Fruit fly (Drosophila melanogaster) whole organism, embryonic: Measurements from ENCODE around the gene Kr-h2.

Source experiments
- CG10209 ChIP-seq: fragments of 200-800 bp; sonication (Bioruptor generic); optimal IDR thresholded peaks from 3 replicates; lab custom pipeline; 2017; ENCODE audit warnings: missing biosample characterization, mild to moderate bottlenecking, missing genetic modification characterization, missing genetic modification reagents
- CG11560 ChIP-seq: fragments of 200-800 bp; sonication (Bioruptor generic); IDR thresholded peaks from 3 replicates; pipeline ENCODE4 v1.3.6; 2022; ENCODE audit warnings: missing biosample characterization, missing genetic modification characterization
- CG12155 ChIP-seq: fragments of 200-800 bp; sonication (Bioruptor generic); optimal IDR thresholded peaks from 3 replicates; lab custom pipeline; 2016; ENCODE audit warnings: missing biosample characterization, missing genetic modification characterization
- CG13287 ChIP-seq: fragments of 200-800 bp; sonication (Bioruptor generic); IDR thresholded peaks from 2 replicates; pipeline ENCODE4 v1.3.6; 2022; ENCODE audit warnings: missing biosample characterization, missing genetic modification characterization; ENCODE audit not compliant: partially characterized antibody
- CG14050 ChIP-seq: fragments of 200-800 bp; sonication (Bioruptor generic); IDR thresholded peaks from 3 replicates; pipeline ENCODE4 v1.3.6; 2022; ENCODE audit warnings: missing biosample characterization, missing genetic modification characterization
- CG1603 ChIP-seq: fragments of 200-800 bp; sonication (Bioruptor generic); optimal IDR thresholded peaks from 2 replicates; lab custom pipeline; 2019; ENCODE audit warnings: missing biosample characterization, mild to moderate bottlenecking, missing genetic modification characterization, moderate library complexity
- CG18262 ChIP-seq: fragments of 200-800 bp; optimal IDR thresholded peaks from 3 replicates; lab custom pipeline; 2019; ENCODE audit warnings: missing biosample characterization, mild to moderate bottlenecking, missing genetic modification characterization, moderate library complexity
- CG18476 ChIP-seq: fragments of 200-800 bp; sonication (Bioruptor generic); optimal IDR thresholded peaks from 2 replicates; lab custom pipeline; 2016; ENCODE audit warnings: missing biosample characterization, mild to moderate bottlenecking, missing genetic modification characterization
- CG18764 ChIP-seq: fragments of 200-800 bp; sonication (Bioruptor generic); optimal IDR thresholded peaks from 3 replicates; lab custom pipeline; 2016; ENCODE audit warnings: missing biosample characterization, missing genetic modification characterization
- CG2129 ChIP-seq: fragments of 200-800 bp; sonication (Bioruptor generic); IDR thresholded peaks from 2 replicates; pipeline ENCODE4 v1.3.6; 2022; ENCODE audit warnings: missing biosample characterization, missing genetic modification characterization; ENCODE audit not compliant: partially characterized antibody
- CG2199 ChIP-seq: fragments of 200-800 bp; sonication (Bioruptor generic); IDR thresholded peaks from 3 replicates; pipeline ENCODE4 v1.3.6; 2022; ENCODE audit warnings: missing biosample characterization, missing genetic modification characterization
- CG2202 ChIP-seq: fragments of 200-800 bp; sonication (Bioruptor generic); optimal IDR thresholded peaks from 2 replicates; lab custom pipeline; 2018; ENCODE audit warnings: missing biosample characterization, mild to moderate bottlenecking, missing genetic modification characterization
- CG30403 ChIP-seq: fragments of 200-800 bp; sonication (Bioruptor generic); optimal IDR thresholded peaks from 3 replicates; lab custom pipeline; 2016; ENCODE audit warnings: missing biosample characterization, missing genetic modification characterization
- CG32532 ChIP-seq: fragments of 200-800 bp; sonication (Bioruptor generic); IDR thresholded peaks from 2 replicates; pipeline ENCODE4 v1.3.6; 2022; ENCODE audit warnings: missing biosample characterization, missing genetic modification characterization
- CG34224 ChIP-seq: fragments of 200-800 bp; sonication (Bioruptor generic); IDR thresholded peaks from 3 replicates; pipeline ENCODE4 v1.3.6; 2022; ENCODE audit warnings: missing biosample characterization, missing genetic modification characterization; ENCODE audit not compliant: partially characterized antibody
- CG4424 ChIP-seq: fragments of 200-800 bp; sonication (Bioruptor generic); optimal IDR thresholded peaks from 3 replicates; lab custom pipeline; 2016; ENCODE audit warnings: missing biosample characterization, missing genetic modification characterization
- CG6791 ChIP-seq: fragments of 200-800 bp; sonication (Bioruptor generic); IDR thresholded peaks from 3 replicates; pipeline ENCODE4 v1.3.6; 2022; ENCODE audit warnings: missing biosample characterization, missing genetic modification characterization; ENCODE audit not compliant: partially characterized antibody
- CG8359 ChIP-seq: fragments of 200-800 bp; sonication (Bioruptor generic); optimal IDR thresholded peaks from 2 replicates; lab custom pipeline; 2017; ENCODE audit warnings: missing biosample characterization, mild to moderate bottlenecking, missing genetic modification characterization, borderline replicate concordance
- CG9609 ChIP-seq: fragments of 200-800 bp; sonication (Bioruptor generic); optimal IDR thresholded peaks from 3 replicates; lab custom pipeline; 2016; ENCODE audit warnings: missing biosample characterization, missing genetic modification characterization
- CG9727 ChIP-seq: fragments of 200-800 bp; sonication (Bioruptor generic); optimal IDR thresholded peaks from 3 replicates; lab custom pipeline; 2017; ENCODE audit warnings: missing biosample characterization, mild to moderate bottlenecking, missing genetic modification characterization
- CG9817 ChIP-seq: fragments of 200-800 bp; sonication (Bioruptor generic); optimal IDR thresholded peaks from 2 replicates; lab custom pipeline; 2018; ENCODE audit warnings: missing biosample characterization, mild to moderate bottlenecking, missing genetic modification characterization, moderate library complexity
- Dp ChIP-seq: fragments of 200-800 bp; sonication (Bioruptor generic); optimal IDR thresholded peaks from 2 replicates; lab custom pipeline; 2018; ENCODE audit warnings: missing biosample characterization, mild to moderate bottlenecking, missing genetic modification characterization, moderate library complexity
- Eip74EF ChIP-seq, 2 experiments: fragments of 200-800 bp in 1 of 2; fragments of >200 bp in 1 of 2; sonication (Bioruptor generic) in 1 of 2; optimal IDR thresholded peaks; 2 replicates each; lab custom pipeline; 2017 to 2019; ENCODE audit warnings: missing biosample characterization in 2 of 2, missing genetic modification characterization in 2 of 2, mild to moderate bottlenecking in 1 of 2, moderate library complexity in 1 of 2
- Fer2 ChIP-seq: fragments of 200-800 bp; sonication (Bioruptor generic); optimal IDR thresholded peaks from 2 replicates; lab custom pipeline; 2018; ENCODE audit warnings: missing biosample characterization, mild to moderate bottlenecking, missing genetic modification characterization, moderate library complexity
- Gsc ChIP-seq: fragments of 200-800 bp; sonication (Bioruptor generic); IDR thresholded peaks from 2 replicates; pipeline ENCODE4 v1.3.6; 2022; ENCODE audit warnings: missing biosample characterization, missing genetic modification characterization
- H2.0 ChIP-seq: fragments of 200-800 bp; sonication (Bioruptor generic); IDR thresholded peaks from 2 replicates; pipeline ENCODE4 v1.3.6; 2022; ENCODE audit warnings: missing biosample characterization, missing genetic modification characterization
- Hr78 ChIP-seq, 2 experiments: fragments of 200-800 bp in 1 of 2; fragments of >200 bp in 1 of 2; sonication (Bioruptor generic) in 1 of 2; optimal IDR thresholded peaks; 2 replicates each; lab custom pipeline; 2017 to 2019; ENCODE audit warnings: missing biosample characterization in 2 of 2, missing genetic modification characterization in 2 of 2, mild to moderate bottlenecking in 1 of 2, moderate library complexity in 1 of 2
- Kr ChIP-seq: fragments of 200-800 bp; sonication (Bioruptor generic); optimal IDR thresholded peaks from 2 replicates; lab custom pipeline; 2017; ENCODE audit warnings: missing biosample characterization, mild to moderate bottlenecking, missing genetic modification characterization
- Med ChIP-seq: fragments of 200-800 bp; sonication (Bioruptor generic); peaks from one replicate; lab custom pipeline; 2016; ENCODE audit warnings: missing biosample characterization, missing genetic modification characterization, mild to moderate bottlenecking, inconsistent platforms, moderate library complexity
- Optix ChIP-seq: fragments of 200-800 bp; sonication (Bioruptor generic); IDR thresholded peaks from 3 replicates; pipeline ENCODE4 v1.3.6; 2022; ENCODE audit warnings: missing biosample characterization, missing genetic modification characterization
- Sox102F ChIP-seq: fragments of 200-800 bp; sonication (Bioruptor generic); optimal IDR thresholded peaks from 2 replicates; lab custom pipeline; 2018; ENCODE audit warnings: missing biosample characterization, mild to moderate bottlenecking, missing genetic modification characterization, moderate library complexity
- ab ChIP-seq: fragments of 200-800 bp; sonication (Bioruptor generic); optimal IDR thresholded peaks from 2 replicates; lab custom pipeline; 2016; ENCODE audit warnings: missing biosample characterization, missing genetic modification characterization
- ap ChIP-seq: fragments of 200-800 bp; sonication (Bioruptor generic); IDR thresholded peaks from 2 replicates; pipeline ENCODE4 v1.3.6; 2022; ENCODE audit warnings: missing biosample characterization, missing genetic modification characterization
- ara ChIP-seq: fragments of 200-800 bp; sonication (Bioruptor generic); IDR thresholded peaks from 2 replicates; pipeline ENCODE4 v1.3.6; 2022; ENCODE audit warnings: missing biosample characterization, missing genetic modification characterization
- bab2 ChIP-seq: fragments of 200-800 bp; sonication (Bioruptor generic); optimal IDR thresholded peaks from 2 replicates; lab custom pipeline; 2016; ENCODE audit warnings: missing biosample characterization, missing genetic modification characterization
- chm ChIP-seq: fragments of 200-800 bp; sonication (Bioruptor generic); IDR thresholded peaks from 2 replicates; pipeline ENCODE4 v1.3.6; 2022; ENCODE audit warnings: missing biosample characterization, missing genetic modification characterization
- ci ChIP-seq: fragments of 200-800 bp; sonication (Bioruptor generic); IDR thresholded peaks from 3 replicates; pipeline ENCODE4 v1.3.6; 2022; ENCODE audit warnings: missing biosample characterization, missing genetic modification characterization
- dan ChIP-seq: fragments of 200-800 bp; sonication (Bioruptor generic); IDR thresholded peaks from 2 replicates; pipeline ENCODE4 v1.3.6; 2022; ENCODE audit warnings: missing biosample characterization, missing genetic modification characterization
- danr ChIP-seq: fragments of 200-800 bp; sonication (Bioruptor generic); IDR thresholded peaks from 2 replicates; pipeline ENCODE4 v1.3.6; 2022; ENCODE audit warnings: missing biosample characterization, missing genetic modification characterization
- gce ChIP-seq: fragments of 200-800 bp; sonication (Bioruptor generic); IDR thresholded peaks from 3 replicates; pipeline ENCODE4 v1.3.6; 2022; ENCODE audit warnings: missing biosample characterization, missing genetic modification characterization
- gsb-n ChIP-seq: fragments of 200-800 bp; sonication (Bioruptor generic); optimal IDR thresholded peaks from 3 replicates; lab custom pipeline; 2018; ENCODE audit warnings: missing biosample characterization, mild to moderate bottlenecking, missing genetic modification characterization
- hb ChIP-seq: fragments of 200-800 bp; sonication (Bioruptor generic); IDR thresholded peaks from 3 replicates; pipeline ENCODE4 v1.3.6; 2022; ENCODE audit warnings: missing biosample characterization, missing genetic modification characterization; ENCODE audit not compliant: partially characterized antibody
- kah ChIP-seq: fragments of 200-800 bp; sonication (Bioruptor generic); optimal IDR thresholded peaks from 2 replicates; lab custom pipeline; 2018; ENCODE audit warnings: missing biosample characterization, mild to moderate bottlenecking, missing genetic modification characterization
- nerfin-1 ChIP-seq: fragments of 200-800 bp; sonication (Bioruptor generic); optimal IDR thresholded peaks from 3 replicates; lab custom pipeline; 2019; ENCODE audit warnings: missing biosample characterization, mild to moderate bottlenecking, missing genetic modification characterization, moderate library complexity
- peb ChIP-seq: fragments of 200-800 bp; sonication (Bioruptor generic); IDR thresholded peaks from 2 replicates; pipeline ENCODE4 v1.3.6; 2022; ENCODE audit warnings: missing biosample characterization, missing genetic modification characterization
- pita ChIP-seq: fragments of 200-800 bp; sonication (Bioruptor generic); optimal IDR thresholded peaks from 2 replicates; lab custom pipeline; 2017; ENCODE audit warnings: missing biosample characterization, mild to moderate bottlenecking, missing genetic modification characterization
- schlank ChIP-seq: fragments of 200-800 bp; sonication (Bioruptor generic); optimal IDR thresholded peaks from 2 replicates; lab custom pipeline; 2018; ENCODE audit warnings: missing biosample characterization, mild to moderate bottlenecking, missing genetic modification characterization
- so ChIP-seq: fragments of 200-800 bp; sonication (Bioruptor generic); IDR thresholded peaks from 3 replicates; pipeline ENCODE4 v1.3.6; 2022; ENCODE audit warnings: missing biosample characterization, missing genetic modification characterization
- tup ChIP-seq: fragments of 200-800 bp; sonication (Bioruptor generic); optimal IDR thresholded peaks from 2 replicates; lab custom pipeline; 2016; ENCODE audit warnings: missing biosample characterization, mild to moderate bottlenecking, missing genetic modification characterization, moderate library complexity

Kr-h2 gene

dm6 chr2L:6082936-6083627, 12.3 kb downstream of the Kr-h2 start (continued):
- 0 out of 3 replicates have a peak, but pooled peaks have one; percentile 13 for TF ChIP-seq CG6791
- peak; percentile 27 for TF ChIP-seq CG12155 (GFP tag; lab: Kevin White, UChicago)
- no peak for TF ChIP-seq CG9817 (tag; lab: Kevin White, UChicago)
- no peak for TF ChIP-seq CG4424
- no peak for TF ChIP-seq Dp (GFP tag; lab: Kevin White, UChicago)
- peak; percentile 19 for TF ChIP-seq CG1603
- no peak; the same call in 1 of the 2 replicates for TF ChIP-seq CG32532 (GFP tag; lab: Robert Waterston, UW)
- TF ChIP-seq CG9727 (GFP tag; lab: Kevin White, UChicago): no peak
- no peak for TF ChIP-seq dan (GFP tag; lab: Robert Waterston, UW)
- TF ChIP-seq Fer2 (tag; lab: Kevin White, UChicago): peak; percentile 7
- peak; percentile 34 for TF ChIP-seq CG10209
- TF ChIP-seq Sox102F: peak; percentile 1
- no peak for TF ChIP-seq peb
- 0 out of 3 replicates have a peak, but pooled peaks have one; percentile 24 for TF ChIP-seq CG2199 (GFP tag; lab: Robert Waterston, UW)
- no peak for TF ChIP-seq kah
- no peak for TF ChIP-seq bab2 (GFP tag; lab: Kevin White, UChicago)
- no peak for TF ChIP-seq tup (GFP tag; lab: Kevin White, UChicago)
- no peak; the same call in 2 of the 3 replicates for TF ChIP-seq CG34224
- no peak for TF ChIP-seq pita (GFP tag; lab: Kevin White, UChicago)
- TF ChIP-seq Gsc (GFP tag; lab: Robert Waterston, UW): no peak
- TF ChIP-seq CG11560 (tag; lab: Robert Waterston, UW): no peak
- TF ChIP-seq gsb-n (tag; lab: Kevin White, UChicago): peak; percentile 1
- TF ChIP-seq ap: no peak
- TF ChIP-seq danr (GFP tag; lab: Robert Waterston, UW): no peak
- TF ChIP-seq Eip74EF (GFP tag; optimal IDR thresholded peaks at IDR 0.05; lab: Kevin White, UChicago): peak in 1 of 2 experiments; percentile 88
- peak; percentile 8 for TF ChIP-seq schlank (tag; lab: Kevin White, UChicago)
- 0 out of 2 replicates have a peak, but pooled peaks have one; percentile 26 for TF ChIP-seq CG13287 (GFP tag; lab: Robert Waterston, UW)
- no peak for TF ChIP-seq H2.0 (GFP tag; lab: Robert Waterston, UW)
- TF ChIP-seq ara (GFP tag; lab: Robert Waterston, UW): no peak
- no peak for TF ChIP-seq CG18476 (GFP tag; lab: Kevin White, UChicago)
- no peak for TF ChIP-seq Hr78 (GFP tag; optimal IDR thresholded peaks at IDR 0.05; lab: Kevin White, UChicago)
- TF ChIP-seq CG9609 (GFP tag; lab: Kevin White, UChicago): no peak
- TF ChIP-seq nerfin-1: no peak
- no peak for TF ChIP-seq so
- TF ChIP-seq gce (GFP tag; lab: Robert Waterston, UW): no peak
- TF ChIP-seq Kr: no peak
- no peak for TF ChIP-seq ab
- no peak for TF ChIP-seq CG2202 (tag; lab: Kevin White, UChicago)
- TF ChIP-seq CG8359 (GFP tag; lab: Kevin White, UChicago): no peak
- peak; percentile 31; the same call in 1 of the 3 replicates for TF ChIP-seq ci
- TF ChIP-seq hb: no peak
- no peak for TF ChIP-seq CG18262 (tag; lab: Kevin White, UChicago)
- no peak for TF ChIP-seq chm (GFP tag; lab: Robert Waterston, UW)
- no peak for TF ChIP-seq CG18764 (GFP tag; lab: Kevin White, UChicago)
- no peak for TF ChIP-seq Optix (GFP tag; lab: Robert Waterston, UW)
- TF ChIP-seq CG2129 (GFP tag; lab: Robert Waterston, UW): no peak
- TF ChIP-seq Med (GFP tag; lab: Kevin White, UChicago): peak; percentile 73
- no peak for TF ChIP-seq CG14050 (GFP tag; lab: Robert Waterston, UW)
- TF ChIP-seq CG30403 (GFP tag; lab: Kevin White, UChicago): no peak
